Worm (Caenorhabditis elegans) whole organism, late embryonic: ENCODE data around the gene sdz-36.

Experiments
- C08G9.2 ChIP-seq: sonication (generic microtip); optimal IDR thresholded peaks from 2 replicates; lab custom pipeline; 2016; ENCODE audit warnings: mild to moderate bottlenecking, missing genetic modification characterization, moderate library complexity, missing compliant biosample characterization
- C38D4.7 ChIP-seq: fragments of 200-800 bp; sonication (Bioruptor generic); optimal IDR thresholded peaks from 2 replicates; lab custom pipeline; 2018; ENCODE audit warnings: mild to moderate bottlenecking, missing genetic modification characterization, moderate library complexity, missing compliant biosample characterization
- F13H6.1 ChIP-seq: sonication (generic microtip); optimal IDR thresholded peaks from 2 replicates; lab custom pipeline; 2016; ENCODE audit warnings: missing genetic modification characterization, missing compliant biosample characterization
- K02D7.2 ChIP-seq: sonication (generic microtip); optimal IDR thresholded peaks from 2 replicates; lab custom pipeline; 2017; ENCODE audit warnings: mild to moderate bottlenecking, missing genetic modification characterization, missing compliant biosample characterization
- Y22D7AL.16 ChIP-seq: sonication (generic microtip); optimal IDR thresholded peaks from 2 replicates; lab custom pipeline; 2016; ENCODE audit warnings: missing genetic modification characterization, missing compliant biosample characterization
- ahr-1 ChIP-seq: sonication (generic microtip); optimal IDR thresholded peaks from 2 replicates; lab custom pipeline; 2016; ENCODE audit warnings: missing genetic modification characterization, missing compliant biosample characterization
- ceh-18 ChIP-seq: sonication (generic microtip); optimal IDR thresholded peaks from 2 replicates; lab custom pipeline; 2016; ENCODE audit warnings: missing genetic modification characterization, missing compliant biosample characterization
- ceh-19 ChIP-seq: fragments of 200-800 bp; sonication (Bioruptor generic); optimal IDR thresholded peaks from 2 replicates; lab custom pipeline; 2018; ENCODE audit warnings: mild to moderate bottlenecking, missing genetic modification characterization, missing compliant biosample characterization
- ceh-22 ChIP-seq: sonication (generic microtip); optimal IDR thresholded peaks from 2 replicates; lab custom pipeline; 2017; ENCODE audit warnings: missing biosample characterization, missing genetic modification characterization
- ceh-24 ChIP-seq: sonication (generic microtip); optimal IDR thresholded peaks from 2 replicates; lab custom pipeline; 2016; ENCODE audit warnings: mild to moderate bottlenecking, missing genetic modification characterization, missing compliant biosample characterization
- ceh-30 ChIP-seq: fragments of 150-350 bp; optimal IDR thresholded peaks from 2 replicates; lab custom pipeline; 2014; ENCODE audit warnings: missing biosample characterization, missing genetic modification characterization
- ceh-34 ChIP-seq: sonication (generic microtip); optimal IDR thresholded peaks from 2 replicates; lab custom pipeline; 2016; ENCODE audit warnings: mild to moderate bottlenecking, missing genetic modification characterization, missing compliant biosample characterization
- ceh-45 ChIP-seq: fragments of 200-800 bp; sonication (Bioruptor generic); IDR thresholded peaks from 2 replicates; pipeline ENCODE4 v1.3.6; 2022; ENCODE audit warnings: missing genetic modification reagents, missing genetic modification characterization, missing compliant biosample characterization
- ceh-48 ChIP-seq: sonication (generic microtip); optimal IDR thresholded peaks from 2 replicates; lab custom pipeline; 2016; ENCODE audit warnings: missing genetic modification characterization, inconsistent platforms, missing compliant biosample characterization
- ceh-6 ChIP-seq: fragments of 200-800 bp; sonication (Bioruptor generic); optimal IDR thresholded peaks from 2 replicates; lab custom pipeline; 2018; ENCODE audit warnings: mild to moderate bottlenecking, missing genetic modification characterization, missing compliant biosample characterization
- dmd-4 ChIP-seq: sonication (generic microtip); optimal IDR thresholded peaks from 2 replicates; lab custom pipeline; 2016; ENCODE audit warnings: borderline replicate concordance, missing genetic modification characterization, missing compliant biosample characterization
- elt-2 ChIP-seq: sonication (generic microtip); optimal IDR thresholded peaks from 2 replicates; lab custom pipeline; 2016; ENCODE audit warnings: missing genetic modification reagents, missing genetic modification characterization, missing compliant biosample characterization
- ets-4 ChIP-seq: sonication (generic microtip); optimal IDR thresholded peaks from 2 replicates; lab custom pipeline; 2016; ENCODE audit warnings: missing genetic modification characterization, missing compliant biosample characterization
- eyg-1 ChIP-seq: sonication (generic microtip); optimal IDR thresholded peaks from 2 replicates; lab custom pipeline; 2016; ENCODE audit warnings: missing genotype, missing genetic modification characterization, missing compliant biosample characterization
- fax-1 ChIP-seq: sonication (generic microtip); optimal IDR thresholded peaks from 2 replicates; lab custom pipeline; 2016; ENCODE audit warnings: missing genotype, missing genetic modification characterization, missing compliant biosample characterization
- fkh-10 ChIP-seq: fragments of 150-350 bp; optimal IDR thresholded peaks from 2 replicates; lab custom pipeline; 2014; ENCODE audit warnings: missing biosample characterization, missing genetic modification reagents, missing genetic modification characterization
- fkh-6 ChIP-seq: sonication (generic microtip); optimal IDR thresholded peaks from 2 replicates; lab custom pipeline; 2016; ENCODE audit warnings: missing genetic modification characterization, missing compliant biosample characterization
- hlh-15 ChIP-seq: sonication (generic microtip); optimal IDR thresholded peaks from 2 replicates; lab custom pipeline; 2016; ENCODE audit warnings: missing genetic modification characterization, missing compliant biosample characterization
- hlh-30 ChIP-seq: sonication (generic microtip); optimal IDR thresholded peaks from 2 replicates; lab custom pipeline; 2017; ENCODE audit warnings: antibody characterized with exemption, missing genetic modification characterization, missing compliant biosample characterization; ENCODE audit not compliant: insufficient read depth
- hlh-6 ChIP-seq: sonication (generic microtip); optimal IDR thresholded peaks from 2 replicates; lab custom pipeline; 2016; ENCODE audit warnings: missing genotype, missing genetic modification characterization, missing compliant biosample characterization
- madf-2 ChIP-seq: sonication (generic microtip); optimal IDR thresholded peaks from 2 replicates; lab custom pipeline; 2017; ENCODE audit warnings: missing genetic modification characterization, missing compliant biosample characterization
- nfya-1 ChIP-seq: sonication (generic microtip); optimal IDR thresholded peaks from 2 replicates; lab custom pipeline; 2017; ENCODE audit warnings: missing genetic modification characterization, mild to moderate bottlenecking, missing compliant biosample characterization, antibody characterized with exemption, moderate library complexity
- nhr-11 ChIP-seq: fragments of 150-350 bp; optimal IDR thresholded peaks from 2 replicates; lab custom pipeline; 2014; ENCODE audit warnings: missing biosample characterization, missing genetic modification characterization
- npax-4 ChIP-seq: sonication (generic microtip); optimal IDR thresholded peaks from 2 replicates; lab custom pipeline; 2016; ENCODE audit warnings: missing genetic modification characterization, missing compliant biosample characterization
- odd-2 ChIP-seq: sonication (generic microtip); optimal IDR thresholded peaks from 2 replicates; lab custom pipeline; 2017; ENCODE audit warnings: antibody characterized with exemption, mild to moderate bottlenecking, missing genetic modification characterization, missing compliant biosample characterization
- pat-9 ChIP-seq: fragments of 200-800 bp; sonication (Bioruptor generic); optimal IDR thresholded peaks from 2 replicates; lab custom pipeline; 2018; ENCODE audit warnings: mild to moderate bottlenecking, missing genetic modification characterization, moderate library complexity, missing compliant biosample characterization
- pax-1 ChIP-seq: fragments of 150-350 bp; optimal IDR thresholded peaks from 2 replicates; lab custom pipeline; 2014; ENCODE audit warnings: missing biosample characterization, missing genetic modification characterization
- pqm-1 ChIP-seq: sonication (generic microtip); optimal IDR thresholded peaks from 2 replicates; lab custom pipeline; 2016; ENCODE audit warnings: missing genetic modification characterization, missing compliant biosample characterization
- pros-1 ChIP-seq: fragments of 150-350 bp; optimal IDR thresholded peaks from 2 replicates; lab custom pipeline; 2014; ENCODE audit warnings: missing biosample characterization, missing genetic modification reagents, missing genetic modification characterization
- rnt-1 ChIP-seq: sonication (generic microtip); optimal IDR thresholded peaks from 2 replicates; lab custom pipeline; 2016; ENCODE audit warnings: missing genetic modification characterization, missing compliant biosample characterization
- sox-2 ChIP-seq: fragments of 200-800 bp; sonication (Bioruptor generic); IDR thresholded peaks from 2 replicates; pipeline ENCODE4 v1.3.6; 2022; ENCODE audit warnings: missing genetic modification reagents, missing genetic modification characterization, missing compliant biosample characterization
- syd-9 ChIP-seq: sonication (generic microtip); optimal IDR thresholded peaks from 2 replicates; lab custom pipeline; 2016; ENCODE audit warnings: mild to moderate bottlenecking, missing genetic modification characterization, moderate library complexity, missing compliant biosample characterization
- tbx-2 ChIP-seq: sonication (generic microtip); optimal IDR thresholded peaks from 2 replicates; lab custom pipeline; 2016; ENCODE audit warnings: missing genetic modification characterization, missing compliant biosample characterization
- tbx-7 ChIP-seq: sonication (generic microtip); optimal IDR thresholded peaks from 2 replicates; lab custom pipeline; 2016; ENCODE audit warnings: missing genotype, missing genetic modification characterization, missing compliant biosample characterization
- ttx-3 ChIP-seq: sonication (generic microtip); optimal IDR thresholded peaks from 2 replicates; lab custom pipeline; 2016; ENCODE audit warnings: missing genetic modification reagents, missing genetic modification characterization, missing compliant biosample characterization
- unc-42 ChIP-seq: sonication (generic microtip); optimal IDR thresholded peaks from 2 replicates; lab custom pipeline; 2016; ENCODE audit warnings: missing genotype, missing genetic modification characterization, missing compliant biosample characterization
- zip-5 ChIP-seq: sonication (generic microtip); optimal IDR thresholded peaks from 2 replicates; lab custom pipeline; 2016; ENCODE audit warnings: missing genetic modification characterization, missing compliant biosample characterization
- ztf-16 ChIP-seq: sonication (generic microtip); optimal IDR thresholded peaks from 2 replicates; lab custom pipeline; 2017; ENCODE audit warnings: missing genetic modification characterization, missing compliant biosample characterization

The sdz-36 gene

DNA sequence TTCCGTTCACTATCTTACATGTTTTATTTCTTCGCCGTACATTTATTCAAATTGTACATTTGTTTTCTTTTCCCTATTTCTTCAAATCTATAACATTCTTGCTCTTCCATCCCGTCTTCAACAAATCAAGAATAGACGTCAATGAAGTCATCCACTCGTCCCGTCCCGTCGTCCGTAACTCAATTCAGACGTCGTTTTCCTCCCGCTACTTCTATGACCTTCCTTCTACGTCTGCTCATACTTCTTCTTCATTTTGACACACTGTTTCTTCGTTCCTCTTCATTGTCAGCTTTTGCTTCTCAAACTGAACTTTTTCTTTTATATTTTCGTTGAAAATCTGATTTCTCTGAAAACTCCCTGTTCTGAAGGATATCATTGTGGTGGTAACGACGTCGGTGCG is 30.7 kb upstream of the sdz-36 start:
- TF ChIP-seq unc-42 (tag; lab: Kevin White, UChicago), result peak; percentile 82
- TF ChIP-seq ceh-48 (tag; lab: Kevin White, UChicago), result no peak

DNA sequence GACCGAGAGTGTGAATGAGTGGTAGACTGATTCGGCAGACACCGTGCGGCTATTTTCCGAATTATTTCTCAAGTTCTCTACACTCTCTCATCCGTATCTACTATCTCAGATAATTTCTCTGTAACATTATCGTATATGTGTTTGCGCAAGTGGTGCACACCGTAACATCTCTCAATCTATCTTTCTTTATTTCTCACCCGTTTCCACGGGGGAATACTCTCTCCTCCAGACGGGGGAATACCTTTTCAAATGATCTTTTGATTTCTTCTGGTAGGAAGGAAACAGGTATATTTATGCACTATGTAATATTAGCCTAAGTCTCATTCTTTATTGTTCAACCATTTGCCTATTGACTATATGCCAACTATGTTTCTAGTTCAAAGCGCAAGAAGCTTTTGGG is 23.7 kb upstream of the sdz-36 start:
- TF ChIP-seq tbx-2, result peak; percentile 45
- peak; percentile 25 for TF ChIP-seq nfya-1
- peak; percentile 38 for TF ChIP-seq ceh-34 (tag; lab: Kevin White, UChicago)
- no peak for TF ChIP-seq pax-1
- TF ChIP-seq ceh-45 (GFP tag; lab: Robert Waterston, UW), result no peak
- peak; percentile 8 for TF ChIP-seq ceh-30 (tag; lab: Kevin White, UChicago)
- TF ChIP-seq elt-2 (tag; lab: Kevin White, UChicago), result peak; percentile 19
- TF ChIP-seq, all 69 proteins: peak for 5

DNA sequence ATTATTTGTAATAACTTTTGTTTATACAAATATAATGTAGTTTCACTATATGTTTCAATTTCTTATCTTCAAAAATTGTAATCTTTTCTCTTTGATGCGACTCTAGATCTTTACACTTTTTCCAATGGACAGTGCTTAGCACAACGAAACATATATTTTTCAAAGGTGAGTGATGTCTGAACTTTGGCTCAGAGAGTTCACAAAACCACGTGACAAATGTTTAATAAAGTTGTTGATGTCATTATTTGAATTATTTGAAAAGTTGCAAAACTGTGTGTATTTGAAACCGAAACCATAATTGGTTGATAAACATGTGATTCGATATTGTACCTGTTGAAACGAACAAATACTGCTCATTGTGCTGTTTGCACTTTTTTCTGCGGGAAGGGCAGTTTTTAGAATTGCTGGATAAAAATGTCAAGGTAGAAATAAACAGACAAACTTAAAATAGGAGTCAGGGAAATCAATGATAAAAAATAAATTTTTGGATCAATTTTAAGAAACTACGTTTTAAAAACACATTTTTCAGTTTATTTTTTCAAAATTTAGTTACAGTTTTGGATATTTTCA is 22.6 kb upstream of the sdz-36 start:
- TF ChIP-seq hlh-15 (tag; lab: Kevin White, UChicago) (no peak), hlh-30 (tag; lab: Kevin White, UChicago) (peak; percentile 7)

DNA sequence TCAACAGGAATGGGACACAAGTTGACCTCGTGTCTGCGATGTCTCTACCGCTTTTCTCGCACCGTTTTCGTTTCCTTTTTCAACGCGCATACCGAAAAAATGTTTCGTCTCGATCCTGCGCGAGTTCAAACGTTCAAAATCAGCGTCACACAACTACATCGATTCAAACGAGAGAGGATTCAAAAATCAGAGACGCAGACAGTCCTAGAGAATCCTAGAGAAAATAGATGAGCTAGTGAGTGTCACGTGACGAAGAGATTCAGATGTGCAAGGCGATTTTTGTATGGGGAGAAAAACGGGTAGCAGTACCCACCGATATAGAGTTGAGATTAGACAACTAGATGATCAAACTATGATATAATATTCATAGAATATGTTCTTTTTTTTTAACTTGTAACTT is 20.8 kb upstream of the sdz-36 start:
- TF ChIP-seq madf-2 (tag; lab: Kevin White, UChicago), result no peak
- TF ChIP-seq hlh-30 (tag; lab: Kevin White, UChicago), result peak; percentile 72

DNA sequence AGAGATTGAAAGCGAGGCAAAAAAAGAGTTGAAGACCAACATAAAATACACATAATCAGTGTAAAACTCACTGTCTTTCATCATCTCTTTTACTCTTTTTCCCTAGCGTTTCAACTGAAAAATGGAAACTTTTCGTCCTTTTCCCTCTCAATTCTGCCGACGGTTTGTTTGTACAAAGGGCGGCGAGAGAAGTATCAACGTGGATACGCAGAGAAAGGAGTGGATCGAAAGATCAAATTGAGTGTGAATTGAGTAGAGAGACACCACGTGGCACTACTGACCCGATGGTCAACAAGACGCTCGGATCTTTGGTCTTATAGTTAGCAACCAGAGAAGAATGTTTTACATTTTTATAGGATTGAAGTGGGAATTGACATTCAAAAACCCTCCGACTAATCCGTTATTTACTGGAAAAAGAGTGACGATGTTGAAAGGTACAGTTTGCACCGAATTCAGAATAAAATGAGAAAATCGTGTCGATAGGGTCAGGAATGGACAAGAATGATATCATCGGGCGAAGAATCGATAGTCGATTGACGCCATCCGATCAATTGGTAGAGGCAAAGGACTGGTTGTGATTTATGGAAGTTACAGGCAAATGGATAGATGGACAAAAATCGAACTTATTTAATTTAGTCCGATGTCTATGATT is 19.6 kb upstream of the sdz-36 start:
- TF ChIP-seq dmd-4 (no peak), ceh-19 (GFP tag; lab: Kevin White, UChicago) (no peak), ceh-34 (tag; lab: Kevin White, UChicago) (peak; percentile 18), eyg-1 (tag; lab: Kevin White, UChicago) (no peak), ceh-18 (tag; lab: Kevin White, UChicago) (peak; percentile 14), unc-42 (tag; lab: Kevin White, UChicago) (no peak), madf-2 (tag; lab: Kevin White, UChicago) (no peak), pqm-1 (peak; percentile 10), ceh-6 (GFP tag; lab: Kevin White, UChicago) (no peak), ahr-1 (tag; lab: Kevin White, UChicago) (no peak), C08G9.2 (tag; lab: Kevin White, UChicago) (no peak), fkh-6 (tag; lab: Kevin White, UChicago) (no peak), hlh-30 (tag; lab: Kevin White, UChicago) (peak; percentile 48), ceh-22 (no peak), tbx-7 (tag; lab: Kevin White, UChicago) (no peak), K02D7.2 (tag; lab: Kevin White, UChicago) (no peak), elt-2 (tag; lab: Kevin White, UChicago) (no peak), C38D4.7 (GFP tag; lab: Kevin White, UChicago) (no peak), pat-9 (no peak), rnt-1 (no peak), Y22D7AL.16 (tag; lab: Kevin White, UChicago) (no peak), npax-4 (no peak), syd-9 (no peak), fax-1 (tag; lab: Kevin White, UChicago) (no peak), ttx-3 (tag; lab: Kevin White, UChicago) (no peak), nhr-11 (tag; lab: Kevin White, UChicago) (no peak), F13H6.1 (tag; lab: Kevin White, UChicago) (peak; percentile 30), ceh-30 (tag; lab: Kevin White, UChicago) (no peak), ceh-48 (tag; lab: Kevin White, UChicago) (no peak), ztf-16 (no peak), ceh-24 (no peak), odd-2 (tag; lab: Kevin White, UChicago) (no peak), zip-5 (tag; lab: Kevin White, UChicago) (no peak), sox-2 (GFP tag; lab: Robert Waterston, UW) (no peak), ets-4 (tag; lab: Kevin White, UChicago) (no peak), fkh-10 (no peak), pros-1 (tag; lab: Kevin White, UChicago) (no peak), hlh-6 (no peak)
